Fruit fly (Drosophila melanogaster) whole organism, embryonic: Measurements from ENCODE around the gene Tsp29Fa.

Experiments
- Antp ChIP-seq: fragments of 200-800 bp; sonication (Bioruptor generic); optimal IDR thresholded peaks from 3 replicates; lab custom pipeline; 2016; ENCODE audit warnings: missing biosample characterization, missing genetic modification characterization
- BEAF-32 ChIP-seq: fragments of 200-800 bp; sonication (Bioruptor generic); optimal IDR thresholded peaks from 3 replicates; lab custom pipeline; 2017; ENCODE audit warnings: missing biosample characterization, missing genetic modification characterization, mild to moderate bottlenecking, moderate library complexity, missing genetic modification reagents
- Bdp1 ChIP-seq: fragments of 200-800 bp; sonication (Bioruptor generic); optimal IDR thresholded peaks from 3 replicates; lab custom pipeline; 2016; ENCODE audit warnings: missing biosample characterization, missing genetic modification characterization
- Bgb ChIP-seq: fragments of 200-800 bp; sonication (Bioruptor generic); IDR thresholded peaks from 2 replicates; pipeline ENCODE4 v1.3.6; 2022; ENCODE audit warnings: missing biosample characterization, missing genetic modification characterization; ENCODE audit not compliant: partially characterized antibody
- Blimp-1 ChIP-seq: fragments of 200-800 bp; sonication (Bioruptor generic); optimal IDR thresholded peaks from 3 replicates; lab custom pipeline; 2018; ENCODE audit warnings: missing biosample characterization, missing genetic modification characterization, mild to moderate bottlenecking, moderate library complexity, missing genetic modification reagents
- CG11560 ChIP-seq: fragments of 200-800 bp; sonication (Bioruptor generic); IDR thresholded peaks from 3 replicates; pipeline ENCODE4 v1.3.6; 2022; ENCODE audit warnings: missing biosample characterization, missing genetic modification characterization
- CG12744 ChIP-seq: fragments of 200-800 bp; sonication (Bioruptor generic); optimal IDR thresholded peaks from 2 replicates; lab custom pipeline; 2016; ENCODE audit warnings: missing biosample characterization, missing genetic modification characterization
- CG16813 ChIP-seq: fragments of 200-800 bp; sonication (Bioruptor generic); IDR thresholded peaks from 3 replicates; pipeline ENCODE4 v1.3.6; 2022; ENCODE audit warnings: missing biosample characterization, missing genetic modification characterization; ENCODE audit not compliant: partially characterized antibody
- CG1792 ChIP-seq: fragments of 200-800 bp; sonication (Bioruptor generic); optimal IDR thresholded peaks from 2 replicates; lab custom pipeline; 2016; ENCODE audit warnings: missing biosample characterization, missing genetic modification characterization
- CG2875 ChIP-seq: fragments of 200-800 bp; sonication (Bioruptor generic); optimal IDR thresholded peaks from 2 replicates; lab custom pipeline; 2017; ENCODE audit warnings: missing biosample characterization, mild to moderate bottlenecking, missing genetic modification characterization, missing genetic modification reagents
- CG30403 ChIP-seq: fragments of 200-800 bp; sonication (Bioruptor generic); optimal IDR thresholded peaks from 3 replicates; lab custom pipeline; 2016; ENCODE audit warnings: missing biosample characterization, missing genetic modification characterization
- CG31224 ChIP-seq: fragments of 200-800 bp; sonication (Bioruptor generic); IDR thresholded peaks from 2 replicates; pipeline ENCODE4 v1.3.6; 2022; ENCODE audit warnings: missing biosample characterization, missing genetic modification characterization
- CG31441 ChIP-seq: fragments of 200-800 bp; sonication (Bioruptor generic); IDR thresholded peaks from 2 replicates; pipeline ENCODE4 v1.3.6; 2022; ENCODE audit warnings: missing biosample characterization, missing genetic modification characterization
- CG32772 ChIP-seq: fragments of 200-800 bp; sonication (Bioruptor generic); IDR thresholded peaks from 2 replicates; pipeline ENCODE4 v1.3.6; 2022; ENCODE audit warnings: missing biosample characterization, missing genetic modification characterization
- CG33213 ChIP-seq: fragments of 200-800 bp; sonication (Bioruptor generic); optimal IDR thresholded peaks from 3 replicates; lab custom pipeline; 2016; ENCODE audit warnings: missing biosample characterization, missing genetic modification characterization
- CG3407 ChIP-seq: fragments of 200-800 bp; sonication (Bioruptor generic); optimal IDR thresholded peaks from 2 replicates; lab custom pipeline; 2018; ENCODE audit warnings: missing biosample characterization, mild to moderate bottlenecking, missing genetic modification characterization
- CG4360 ChIP-seq: fragments of 200-800 bp; sonication (Bioruptor generic); IDR thresholded peaks from 2 replicates; pipeline ENCODE4 v1.3.6; 2022; ENCODE audit warnings: missing biosample characterization, missing genetic modification characterization
- CG4424 ChIP-seq: fragments of 200-800 bp; sonication (Bioruptor generic); optimal IDR thresholded peaks from 3 replicates; lab custom pipeline; 2016; ENCODE audit warnings: missing biosample characterization, missing genetic modification characterization
- CG4617 ChIP-seq: fragments of 200-800 bp; sonication (Bioruptor generic); optimal IDR thresholded peaks from 3 replicates; lab custom pipeline; 2016; ENCODE audit warnings: missing biosample characterization, missing genetic modification characterization, borderline replicate concordance
- CG9817 ChIP-seq: fragments of 200-800 bp; sonication (Bioruptor generic); optimal IDR thresholded peaks from 2 replicates; lab custom pipeline; 2018; ENCODE audit warnings: missing biosample characterization, mild to moderate bottlenecking, missing genetic modification characterization, moderate library complexity
- CG9876 ChIP-seq: fragments of 200-800 bp; sonication (Bioruptor generic); optimal IDR thresholded peaks from 2 replicates; lab custom pipeline; 2016; ENCODE audit warnings: missing biosample characterization, missing genetic modification characterization
- CrebB ChIP-seq: fragments of 200-800 bp; sonication (Bioruptor generic); optimal IDR thresholded peaks from 3 replicates; lab custom pipeline; 2018; ENCODE audit warnings: missing biosample characterization, mild to moderate bottlenecking, missing genetic modification characterization
- Dp ChIP-seq: fragments of 200-800 bp; sonication (Bioruptor generic); optimal IDR thresholded peaks from 2 replicates; lab custom pipeline; 2018; ENCODE audit warnings: missing biosample characterization, mild to moderate bottlenecking, missing genetic modification characterization, moderate library complexity
- Ets97D ChIP-seq: fragments of 200-800 bp; sonication (Bioruptor generic); optimal IDR thresholded peaks from 3 replicates; lab custom pipeline; 2016; ENCODE audit warnings: missing biosample characterization, missing genetic modification characterization
- Hand ChIP-seq: fragments of 200-800 bp; sonication (Bioruptor generic); optimal IDR thresholded peaks from 2 replicates; lab custom pipeline; 2017; ENCODE audit warnings: mild to moderate bottlenecking, missing biosample characterization, missing genetic modification reagents, missing genetic modification characterization
- Hmr ChIP-seq: fragments of 200-800 bp; sonication (Bioruptor generic); optimal IDR thresholded peaks from 3 replicates; lab custom pipeline; 2017; ENCODE audit warnings: mild to moderate bottlenecking, missing biosample characterization, missing genetic modification reagents, missing genetic modification characterization
- Mes4 ChIP-seq: fragments of 200-800 bp; sonication (Bioruptor generic); optimal IDR thresholded peaks from 2 replicates; lab custom pipeline; 2016; ENCODE audit warnings: missing biosample characterization, missing genetic modification characterization
- Opbp ChIP-seq: fragments of 200-800 bp; sonication (Bioruptor generic); IDR thresholded peaks from 3 replicates; pipeline ENCODE4 v1.3.6; 2022; ENCODE audit warnings: missing biosample characterization, missing genetic modification characterization; ENCODE audit not compliant: partially characterized antibody
- Usf ChIP-seq: fragments of 200-800 bp; sonication (Bioruptor generic); optimal IDR thresholded peaks from 2 replicates; lab custom pipeline; 2017; ENCODE audit warnings: missing genotype, missing biosample characterization, missing genetic modification characterization
- YL-1 ChIP-seq: fragments of 200-800 bp; sonication (Bioruptor generic); optimal IDR thresholded peaks from 3 replicates; lab custom pipeline; 2017; ENCODE audit warnings: missing biosample characterization, mild to moderate bottlenecking, missing genetic modification characterization
- amos ChIP-seq: fragments of 200-800 bp; sonication (Bioruptor generic); IDR thresholded peaks from 2 replicates; pipeline ENCODE4 v1.3.6; 2022; ENCODE audit warnings: missing biosample characterization, missing genetic modification characterization; ENCODE audit not compliant: partially characterized antibody
- caup ChIP-seq: fragments of 200-800 bp; sonication (Bioruptor generic); optimal IDR thresholded peaks from 3 replicates; lab custom pipeline; 2017; ENCODE audit warnings: missing biosample characterization, mild to moderate bottlenecking, missing genetic modification characterization, moderate library complexity; ENCODE audit not compliant: severe bottlenecking
- corto ChIP-seq: fragments of 200-800 bp; sonication (Bioruptor generic); optimal IDR thresholded peaks from 2 replicates; lab custom pipeline; 2016; ENCODE audit warnings: missing biosample characterization, mild to moderate bottlenecking, missing genetic modification characterization, moderate library complexity
- danr ChIP-seq: fragments of 200-800 bp; sonication (Bioruptor generic); IDR thresholded peaks from 2 replicates; pipeline ENCODE4 v1.3.6; 2022; ENCODE audit warnings: missing biosample characterization, missing genetic modification characterization
- dmrt99B ChIP-seq: fragments of 200-800 bp; sonication (Bioruptor generic); optimal IDR thresholded peaks from 2 replicates; lab custom pipeline; 2018; ENCODE audit warnings: missing biosample characterization, mild to moderate bottlenecking, missing genetic modification characterization, moderate library complexity
- en ChIP-seq: fragments of 200-800 bp; sonication (Bioruptor generic); optimal IDR thresholded peaks from 2 replicates; lab custom pipeline; 2016; ENCODE audit warnings: missing biosample characterization, missing genetic modification characterization
- eyg ChIP-seq: fragments of 200-800 bp; sonication (Bioruptor generic); optimal IDR thresholded peaks from 3 replicates; lab custom pipeline; 2016; ENCODE audit warnings: missing biosample characterization, missing genetic modification characterization
- fru ChIP-seq: fragments of >200 bp; optimal IDR thresholded peaks from 2 replicates; lab custom pipeline; 2017
- grn ChIP-seq: fragments of 200-800 bp; sonication (Bioruptor generic); optimal IDR thresholded peaks from 3 replicates; lab custom pipeline; 2017; ENCODE audit warnings: missing biosample characterization, missing genetic modification characterization
- gsb-n ChIP-seq: fragments of 200-800 bp; sonication (Bioruptor generic); optimal IDR thresholded peaks from 3 replicates; lab custom pipeline; 2018; ENCODE audit warnings: missing biosample characterization, mild to moderate bottlenecking, missing genetic modification characterization
- hth ChIP-seq: fragments of >200 bp; optimal IDR thresholded peaks from 2 replicates; lab custom pipeline; 2017; ENCODE audit warnings: inconsistent platforms
- ind ChIP-seq: fragments of 200-800 bp; sonication (Bioruptor generic); optimal IDR thresholded peaks from 3 replicates; lab custom pipeline; 2016; ENCODE audit warnings: missing biosample characterization, missing genetic modification characterization
- lilli ChIP-seq: fragments of 200-800 bp; sonication (Bioruptor generic); optimal IDR thresholded peaks from 3 replicates; lab custom pipeline; 2016; ENCODE audit warnings: missing biosample characterization, missing genetic modification characterization
- luna ChIP-seq: fragments of 200-800 bp; sonication (Bioruptor generic); optimal IDR thresholded peaks from 2 replicates; lab custom pipeline; 2016; ENCODE audit warnings: missing biosample characterization, missing genetic modification characterization
- nerfin-2 ChIP-seq: fragments of 200-800 bp; sonication (Bioruptor generic); IDR thresholded peaks from 2 replicates; pipeline ENCODE4 v1.3.6; 2022; ENCODE audit warnings: missing biosample characterization, missing genetic modification characterization; ENCODE audit not compliant: partially characterized antibody
- otp ChIP-seq: fragments of 200-800 bp; sonication (Bioruptor generic); IDR thresholded peaks from 3 replicates; pipeline ENCODE4, ENCODE4 v1.3.6; 2022; ENCODE audit warnings: missing biosample characterization, missing genetic modification characterization
- pb ChIP-seq: fragments of 200-800 bp; sonication (Bioruptor generic); optimal IDR thresholded peaks from 3 replicates; lab custom pipeline; 2016; ENCODE audit warnings: missing biosample characterization, missing genetic modification characterization
- schlank ChIP-seq: fragments of 200-800 bp; sonication (Bioruptor generic); optimal IDR thresholded peaks from 2 replicates; lab custom pipeline; 2018; ENCODE audit warnings: missing biosample characterization, mild to moderate bottlenecking, missing genetic modification characterization
- sens-2 ChIP-seq: fragments of 200-800 bp; sonication (Bioruptor generic); IDR thresholded peaks from 2 replicates; pipeline ENCODE4 v1.3.6; 2022; ENCODE audit warnings: missing biosample characterization, missing genetic modification characterization
- ttk ChIP-seq: fragments of 200-800 bp; sonication (Bioruptor generic); IDR thresholded peaks from 2 replicates; pipeline ENCODE4 v2.1.2; 2022; ENCODE audit warnings: missing biosample characterization, missing genetic modification characterization
- tup ChIP-seq: fragments of 200-800 bp; sonication (Bioruptor generic); optimal IDR thresholded peaks from 2 replicates; lab custom pipeline; 2016; ENCODE audit warnings: missing biosample characterization, mild to moderate bottlenecking, missing genetic modification characterization, moderate library complexity
- tx ChIP-seq: fragments of 200-800 bp; sonication (Bioruptor generic); optimal IDR thresholded peaks from 2 replicates; lab custom pipeline; 2016; ENCODE audit warnings: missing biosample characterization, missing genetic modification characterization

Gene Tsp29Fa

dm6 chr2L:8943110-8943509 lies 9.3 kb downstream of the Tsp29Fa start, which contains the start of gene CG9515:
TSS of gene CG9515 (minus strand) at chr2L:8943257.
- TF ChIP-seq CG3407 (GFP tag; lab: Kevin White, UChicago) = no peak
- no peak for TF ChIP-seq pb (GFP tag; lab: Kevin White, UChicago)
- TF ChIP-seq CG33213 (GFP tag; lab: Kevin White, UChicago) = peak; percentile 16
- TF ChIP-seq Hand (GFP tag; lab: Kevin White, UChicago) = no peak
- no peak for TF ChIP-seq Mes4
- TF ChIP-seq CG1792 (GFP tag; lab: Kevin White, UChicago) = no peak
- no peak for TF ChIP-seq caup (GFP tag; lab: Kevin White, UChicago)
- TF ChIP-seq Bgb (GFP tag; lab: Robert Waterston, UW) = peak; percentile 95
- peak; percentile 39 for TF ChIP-seq grn (GFP tag; lab: Kevin White, UChicago)
- TF ChIP-seq hth (lab: Kevin White, UChicago) = no peak
- TF ChIP-seq Antp (GFP tag; lab: Kevin White, UChicago) = no peak
- no peak for TF ChIP-seq gsb-n
- no peak for TF ChIP-seq CG4360 (GFP tag; lab: Robert Waterston, UW)
- TF ChIP-seq tx (GFP tag; lab: Kevin White, UChicago) = no peak
- no peak for TF ChIP-seq dmrt99B (tag; lab: Kevin White, UChicago)
- peak; percentile 66 for TF ChIP-seq Ets97D (GFP tag; lab: Kevin White, UChicago)
- no peak for TF ChIP-seq sens-2
- TF ChIP-seq amos (GFP tag; lab: Robert Waterston, UW) = peak; percentile 65; the same call in 1 of the 2 replicates
- TF ChIP-seq CG2875 (GFP tag; lab: Kevin White, UChicago) = no peak
- no peak for TF ChIP-seq Bdp1 (GFP tag; lab: Kevin White, UChicago)
- no peak for TF ChIP-seq ttk
- TF ChIP-seq en (GFP tag; lab: Kevin White, UChicago) = no peak
- no peak for TF ChIP-seq Hmr (GFP tag; lab: Kevin White, UChicago)
- peak; percentile 83 for TF ChIP-seq CG16813 (GFP tag; lab: Robert Waterston, UW)
- no peak for TF ChIP-seq eyg (GFP tag; lab: Kevin White, UChicago)
- TF ChIP-seq BEAF-32 (GFP tag; lab: Kevin White, UChicago) = peak; percentile 59
- no peak for TF ChIP-seq CG12744 (GFP tag; lab: Kevin White, UChicago)
- peak; percentile 86 for TF ChIP-seq Opbp (GFP tag; lab: Robert Waterston, UW)
- no peak for TF ChIP-seq tup (GFP tag; lab: Kevin White, UChicago)
- TF ChIP-seq CG30403 (GFP tag; lab: Kevin White, UChicago) = no peak
- TF ChIP-seq Usf (GFP tag; lab: Kevin White, UChicago) = no peak
- TF ChIP-seq CG11560 (tag; lab: Robert Waterston, UW) = no peak
- TF ChIP-seq luna (GFP tag; lab: Kevin White, UChicago) = no peak
- peak; percentile 32 for TF ChIP-seq lilli (GFP tag; lab: Kevin White, UChicago)
- no peak for TF ChIP-seq otp
- peak; percentile 88 for TF ChIP-seq Dp (GFP tag; lab: Kevin White, UChicago)
- TF ChIP-seq CG31224 (GFP tag; lab: Robert Waterston, UW) = no peak
- TF ChIP-seq ind (GFP tag; lab: Kevin White, UChicago) = no peak
- no peak for TF ChIP-seq schlank (tag; lab: Kevin White, UChicago)
- peak; percentile 15 for TF ChIP-seq CG4617
- TF ChIP-seq Blimp-1 (GFP tag; lab: Kevin White, UChicago) = no peak
- TF ChIP-seq YL-1 (GFP tag; lab: Kevin White, UChicago) = peak; percentile 35
- TF ChIP-seq danr = no peak
- peak; percentile 87 for TF ChIP-seq nerfin-2 (GFP tag; lab: Robert Waterston, UW)
- no peak for TF ChIP-seq CG9817 (tag; lab: Kevin White, UChicago)
- no peak for TF ChIP-seq CG32772 (GFP tag; lab: Robert Waterston, UW)
- no peak for TF ChIP-seq CG31441 (GFP tag; lab: Robert Waterston, UW)
- no peak for TF ChIP-seq corto (GFP tag; lab: Kevin White, UChicago)
- TF ChIP-seq CG9876 (GFP tag; lab: Kevin White, UChicago) = no peak
- TF ChIP-seq CG4424 = no peak
- no peak for TF ChIP-seq fru (lab: Kevin White, UChicago)
- TF ChIP-seq CrebB (tag; lab: Kevin White, UChicago) = no peak
